Worm (Caenorhabditis elegans) whole organism, L1 larva: ENCODE results near the gene fbxb-117.

Experiments
- ama-1 ChIP-seq: fragments of 150-350 bp; optimal IDR thresholded peaks from 2 replicates; lab custom pipeline; 2014
- dpl-1 ChIP-seq, 3 experiments: fragments of 150-350 bp in 2 of 3; sonication (generic microtip) in 1 of 3; optimal IDR thresholded peaks; 2 replicates each; lab custom pipeline; 2014 to 2017; ENCODE audit warnings: missing biosample characterization in 3 of 3, missing genetic modification characterization in 3 of 3, missing genetic modification reagents in 3 of 3
- mdl-1 ChIP-seq, 2 experiments: fragments of 150-350 bp; optimal IDR thresholded peaks; 2 replicates each; lab custom pipeline; 2014 to 2017; ENCODE audit warnings: missing biosample characterization in 2 of 2, missing genetic modification characterization in 2 of 2, inconsistent platforms in 1 of 2

- TF ChIP-seq ama-1 (no peak), mdl-1 (tag; optimal IDR thresholded peaks at IDR 0.05; lab: Kevin White, UChicago) (no peak), dpl-1 (GFP tag; optimal IDR thresholded peaks at IDR 0.05; lab: Kevin White, UChicago) (no peak)
Measured at ce11 chrV:19250983-19251382, 31.4 kb upstream of the fbxb-117 start, which contains the start of gene str-81.
